Worm (Caenorhabditis elegans): ENCODE data around the gene fbxa-169.

ce11 chrII:13638576-13638975, 9.8 kb upstream of the fbxa-169 start:
- TF ChIP-seq ama-1 (optimal IDR thresholded peaks at IDR 0.05): no peak
- TF ChIP-seq ets-7 (tag; optimal IDR thresholded peaks at IDR 0.05): no peak
- no peak for TF ChIP-seq scrt-1 (GFP tag; IDR thresholded peaks at IDR 0.05)
- no peak for TF ChIP-seq hnd-1 (tag; optimal IDR thresholded peaks at IDR 0.05)
- no peak for TF ChIP-seq sea-1 (GFP tag; conservative IDR thresholded peaks at IDR 0.05)
- no peak for TF ChIP-seq hmbx-1 (tag; optimal IDR thresholded peaks at IDR 0.05)
